Worm (Caenorhabditis elegans) whole organism, L1 larva: ENCODE data around the gene clc-32.

Experiments
- C04F5.9 ChIP-seq: sonication (generic microtip); optimal IDR thresholded peaks from 2 replicates; lab custom pipeline; 2016; ENCODE audit warnings: missing genetic modification characterization, missing compliant biosample characterization
- Y116A8C.19 ChIP-seq: sonication (generic microtip); optimal IDR thresholded peaks from 2 replicates; lab custom pipeline; 2016; ENCODE audit warnings: missing compliant biosample characterization, missing genetic modification characterization, borderline replicate concordance
- aly-2 ChIP-seq: fragments of 150-350 bp; optimal IDR thresholded peaks from 2 replicates; lab custom pipeline; 2014; ENCODE audit warnings: missing biosample characterization, missing genetic modification characterization
- ama-1 ChIP-seq: fragments of 150-350 bp; optimal IDR thresholded peaks from 2 replicates; lab custom pipeline; 2014
- ceh-63 ChIP-seq: fragments of 200-800 bp; sonication (Bioruptor generic); optimal IDR thresholded peaks from 2 replicates; lab custom pipeline; 2018; ENCODE audit warnings: mild to moderate bottlenecking, missing genetic modification characterization, missing compliant biosample characterization
- ceh-8 ChIP-seq: fragments of 200-800 bp; sonication (Bioruptor generic); optimal IDR thresholded peaks from 2 replicates; lab custom pipeline; 2018; ENCODE audit warnings: mild to moderate bottlenecking, missing genetic modification characterization, moderate library complexity, missing compliant biosample characterization
- ceh-88 ChIP-seq: fragments of 200-800 bp; sonication (Bioruptor generic); IDR thresholded peaks from 2 replicates; pipeline ENCODE4 v1.3.6; 2022; ENCODE audit warnings: missing genetic modification characterization, missing compliant biosample characterization
- dpl-1 ChIP-seq, 3 experiments: fragments of 150-350 bp in 2 of 3; sonication (generic microtip) in 1 of 3; optimal IDR thresholded peaks; 2 replicates each; lab custom pipeline; 2014 to 2017; ENCODE audit warnings: missing biosample characterization in 3 of 3, missing genetic modification characterization in 3 of 3, missing genetic modification reagents in 3 of 3
- egl-13 ChIP-seq: sonication (generic microtip); optimal IDR thresholded peaks from 2 replicates; lab custom pipeline; 2016; ENCODE audit warnings: missing genotype, missing genetic modification reagents, missing genetic modification characterization, missing compliant biosample characterization
- elt-2 ChIP-seq: sonication (generic microtip); optimal IDR thresholded peaks from 2 replicates; lab custom pipeline; 2016; ENCODE audit warnings: missing genetic modification characterization, mild to moderate bottlenecking, inconsistent platforms, missing compliant biosample characterization, missing genetic modification reagents
- elt-3 ChIP-seq, 6 experiments: fragments of 150-350 bp in 1 of 6; sonication (generic microtip); optimal IDR thresholded peaks; 2 replicates each; lab custom pipeline; 2017 to 2018; ENCODE audit warnings: missing biosample characterization in 6 of 6, missing genetic modification characterization in 6 of 6, inconsistent platforms in 1 of 6
- ets-5 ChIP-seq: fragments of 200-800 bp; sonication (Bioruptor generic); IDR thresholded peaks from 2 replicates; pipeline ENCODE4 v1.3.6; 2022; ENCODE audit warnings: missing genetic modification characterization, missing compliant biosample characterization
- fkh-10 ChIP-seq: sonication (generic microtip); optimal IDR thresholded peaks from 2 replicates; lab custom pipeline; 2017; ENCODE audit warnings: missing biosample characterization, missing genetic modification reagents, missing genetic modification characterization
- fkh-8 ChIP-seq: sonication (generic microtip); optimal IDR thresholded peaks from 2 replicates; lab custom pipeline; 2016; ENCODE audit warnings: mild to moderate bottlenecking, missing genetic modification characterization, missing compliant biosample characterization
- grh-1 ChIP-seq: fragments of 200-800 bp; sonication (Bioruptor generic); IDR thresholded peaks from 2 replicates; pipeline ENCODE4 v1.3.6; 2022; ENCODE audit warnings: missing genetic modification reagents, missing genetic modification characterization, missing compliant biosample characterization
- hlh-17 ChIP-seq: fragments of 200-800 bp; sonication (Bioruptor generic); optimal IDR thresholded peaks from 2 replicates; lab custom pipeline; 2018; ENCODE audit warnings: missing genetic modification characterization, mild to moderate bottlenecking, missing compliant biosample characterization, moderate library complexity, borderline replicate concordance
- hlh-4 ChIP-seq: sonication (generic microtip); optimal IDR thresholded peaks from 2 replicates; lab custom pipeline; 2016; ENCODE audit warnings: mild to moderate bottlenecking, missing genetic modification characterization, missing compliant biosample characterization
- hpl-2 ChIP-seq: fragments of 150-350 bp; optimal IDR thresholded peaks from 2 replicates; lab custom pipeline; 2014; ENCODE audit warnings: missing biosample characterization, missing genetic modification reagents, missing genetic modification characterization
- irx-1 ChIP-seq: sonication (generic microtip); optimal IDR thresholded peaks from 2 replicates; lab custom pipeline; 2016; ENCODE audit warnings: missing genetic modification characterization, missing compliant biosample characterization
- isw-1 ChIP-seq: fragments of 200-800 bp; sonication (Bioruptor generic); IDR thresholded peaks from 2 replicates; pipeline ENCODE4 v1.3.6; 2022; ENCODE audit warnings: missing genetic modification characterization, missing compliant biosample characterization
- jun-1 ChIP-seq: fragments of 150-350 bp; optimal IDR thresholded peaks from 2 replicates; lab custom pipeline; 2014; ENCODE audit warnings: missing biosample characterization, missing genetic modification reagents, missing genetic modification characterization
- lin-39 ChIP-seq: fragments of 150-350 bp; optimal IDR thresholded peaks from 2 replicates; lab custom pipeline; 2014; ENCODE audit warnings: missing biosample characterization, missing genetic modification reagents, missing genetic modification characterization
- mab-9 ChIP-seq: fragments of 200-800 bp; sonication (Bioruptor generic); IDR thresholded peaks from 2 replicates; pipeline ENCODE4 v1.3.6; 2022; ENCODE audit warnings: missing genetic modification reagents, missing genetic modification characterization, missing compliant biosample characterization
- mef-2 ChIP-seq: fragments of 150-350 bp; optimal IDR thresholded peaks from 2 replicates; lab custom pipeline; 2014; ENCODE audit warnings: missing biosample characterization, missing genetic modification characterization
- nhr-19 ChIP-seq: fragments of 200-800 bp; sonication (Bioruptor generic); conservative IDR thresholded peaks from 2 replicates; pipeline ENCODE4 v1.3.6; 2022; ENCODE audit warnings: missing genetic modification characterization, missing compliant biosample characterization
- nhr-20 ChIP-seq: sonication (generic microtip); optimal IDR thresholded peaks from 2 replicates; lab custom pipeline; 2016; ENCODE audit warnings: mild to moderate bottlenecking, missing genetic modification characterization, missing compliant biosample characterization
- nhr-237 ChIP-seq: fragments of 150-350 bp; optimal IDR thresholded peaks from 2 replicates; lab custom pipeline; 2014; ENCODE audit warnings: missing biosample characterization, missing genetic modification characterization
- nhr-47 ChIP-seq: sonication (generic microtip); optimal IDR thresholded peaks from 2 replicates; lab custom pipeline; 2016; ENCODE audit warnings: mild to moderate bottlenecking, missing genetic modification characterization, moderate library complexity, missing compliant biosample characterization
- nhr-71 ChIP-seq: sonication (generic microtip); optimal IDR thresholded peaks from 2 replicates; lab custom pipeline; 2016; ENCODE audit warnings: mild to moderate bottlenecking, missing genetic modification characterization, moderate library complexity, missing compliant biosample characterization
- nhr-76 ChIP-seq: sonication (generic microtip); optimal IDR thresholded peaks from 2 replicates; lab custom pipeline; 2017; ENCODE audit warnings: missing biosample characterization, missing genetic modification characterization
- nhr-77 ChIP-seq: fragments of 150-350 bp; optimal IDR thresholded peaks from 2 replicates; lab custom pipeline; 2014; ENCODE audit warnings: missing biosample characterization, missing genetic modification characterization
- nhr-85 ChIP-seq: sonication (generic microtip); peaks from one replicate; lab custom pipeline; 2016; ENCODE audit warnings: missing genetic modification characterization, inconsistent platforms, missing compliant biosample characterization
- nhr-90 ChIP-seq: sonication (generic microtip); optimal IDR thresholded peaks from 2 replicates; lab custom pipeline; 2016; ENCODE audit warnings: mild to moderate bottlenecking, missing genetic modification characterization, missing compliant biosample characterization; ENCODE audit not compliant: poor library complexity
- pag-3 ChIP-seq: sonication (generic microtip); optimal IDR thresholded peaks from 2 replicates; lab custom pipeline; 2017; ENCODE audit warnings: missing genetic modification characterization, mild to moderate bottlenecking, missing compliant biosample characterization, antibody characterized with exemption, borderline replicate concordance; ENCODE audit not compliant: insufficient read depth
- skn-1 ChIP-seq: fragments of 150-350 bp; optimal IDR thresholded peaks from 2 replicates; lab custom pipeline; 2014; ENCODE audit warnings: missing biosample characterization, missing genetic modification characterization
- snpc-4 ChIP-seq: fragments of 150-350 bp; optimal IDR thresholded peaks from 2 replicates; lab custom pipeline; 2014; ENCODE audit warnings: missing biosample characterization, missing genetic modification characterization
- sox-4 ChIP-seq: sonication (generic microtip); optimal IDR thresholded peaks from 2 replicates; lab custom pipeline; 2016; ENCODE audit warnings: missing genetic modification characterization, missing compliant biosample characterization
- sup-37 ChIP-seq: fragments of 200-800 bp; sonication (Bioruptor generic); optimal IDR thresholded peaks from 2 replicates; lab custom pipeline; 2018; ENCODE audit warnings: mild to moderate bottlenecking, missing genetic modification characterization, missing compliant biosample characterization
- swsn-7 ChIP-seq: sonication (generic microtip); optimal IDR thresholded peaks from 2 replicates; lab custom pipeline; 2016; ENCODE audit warnings: missing genetic modification characterization, missing compliant biosample characterization
- tlp-1 ChIP-seq: fragments of 150-350 bp; optimal IDR thresholded peaks from 2 replicates; lab custom pipeline; 2014; ENCODE audit warnings: missing biosample characterization, missing genetic modification characterization
- unc-130 ChIP-seq: fragments of 150-350 bp; optimal IDR thresholded peaks from 2 replicates; lab custom pipeline; 2017; ENCODE audit warnings: missing biosample characterization, missing genetic modification characterization, inconsistent platforms
- vab-15 ChIP-seq: sonication (generic microtip); optimal IDR thresholded peaks from 2 replicates; lab custom pipeline; 2017; ENCODE audit warnings: missing genotype, mild to moderate bottlenecking, missing genetic modification characterization, missing compliant biosample characterization
- zip-4 ChIP-seq: fragments of 200-800 bp; sonication (Bioruptor generic); optimal IDR thresholded peaks from 2 replicates; lab custom pipeline; 2018; ENCODE audit warnings: mild to moderate bottlenecking, missing genetic modification characterization, moderate library complexity, missing compliant biosample characterization
- ztf-4 ChIP-seq: fragments of 150-350 bp; optimal IDR thresholded peaks from 2 replicates; lab custom pipeline; 2014; ENCODE audit warnings: missing biosample characterization, missing genetic modification characterization

clc-32 gene

DNA sequence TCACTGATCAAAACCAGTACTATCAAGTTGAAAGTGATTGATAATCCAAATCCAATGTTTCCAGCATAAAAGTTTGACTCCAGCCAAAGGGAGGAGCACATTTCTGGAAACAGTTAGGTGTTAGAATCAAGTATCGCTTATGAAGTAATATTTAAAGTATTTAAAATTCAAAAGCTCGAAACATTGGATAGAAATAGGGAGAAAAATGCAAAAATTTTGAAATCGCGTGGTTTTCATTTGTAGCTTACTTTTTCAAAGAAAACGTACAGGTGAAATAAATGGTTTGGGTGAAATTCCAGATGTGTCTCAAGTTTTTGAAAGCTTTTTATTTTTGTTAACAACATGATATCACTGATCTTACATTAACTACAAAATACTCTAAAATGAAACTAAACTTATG, 28.1 kb upstream of the clc-32 start, which contains the start of gene str-111:
str-111 (minus strand) TSS at position 101 of the 400 bp plus-strand sequence.
- TF ChIP-seq hlh-4 (tag; lab: Kevin White, UChicago), result peak; percentile 65
- TF ChIP-seq mef-2 (tag; lab: Kevin White, UChicago), result no peak

ce11 chrV:16165936-16166335, 25.0 kb upstream of the clc-32 start, which contains the start of gene str-108:
Gene str-108 (plus strand): TSS chrV:16166236.
- TF ChIP-seq lin-39 (tag; lab: Kevin White, UChicago), result no peak
- TF ChIP-seq ceh-8 (GFP tag; lab: Kevin White, UChicago), result no peak
- TF ChIP-seq aly-2 (tag; lab: Kevin White, UChicago), result no peak
- TF ChIP-seq unc-130, result no peak
- TF ChIP-seq fkh-10, result no peak
- no peak for TF ChIP-seq nhr-20 (tag; lab: Kevin White, UChicago)
- TF ChIP-seq nhr-237 (tag; lab: Kevin White, UChicago), result no peak
- no peak for TF ChIP-seq sox-4 (tag; lab: Kevin White, UChicago)
- TF ChIP-seq jun-1, result no peak
- TF ChIP-seq ama-1 (lab: Kevin White, UChicago), result no peak
- no peak for TF ChIP-seq nhr-76 (tag; lab: Kevin White, UChicago)
- TF ChIP-seq nhr-19 (GFP tag; lab: Robert Waterston, UW), result no peak
- TF ChIP-seq grh-1 (GFP tag; lab: Robert Waterston, UW), result no peak
- TF ChIP-seq irx-1 (tag; lab: Kevin White, UChicago), result no peak
- TF ChIP-seq zip-4, result no peak
- TF ChIP-seq pag-3, result no peak
- no peak for TF ChIP-seq egl-13 (tag; lab: Kevin White, UChicago)
- TF ChIP-seq nhr-85 (tag; lab: Kevin White, UChicago), result no peak
- TF ChIP-seq mef-2 (tag; lab: Kevin White, UChicago), result no peak

ce11 chrV:16163719-16164118, 22.7 kb upstream of the clc-32 start, which contains the start of gene F10A3.12:
Gene F10A3.12 (plus strand): TSS chrV:16164019.
- TF ChIP-seq fkh-8 (no peak), vab-15 (tag; lab: Kevin White, UChicago) (no peak), nhr-47 (tag; lab: Kevin White, UChicago) (no peak), nhr-71 (tag; lab: Kevin White, UChicago) (no peak), ceh-63 (GFP tag; lab: Kevin White, UChicago) (no peak), nhr-76 (tag; lab: Kevin White, UChicago) (no peak), unc-130 (no peak), ceh-88 (no peak), nhr-237 (tag; lab: Kevin White, UChicago) (no peak), tlp-1 (tag; lab: Kevin White, UChicago) (no peak), hpl-2 (GFP tag; lab: Kevin White, UChicago) (no peak), C04F5.9 (tag; lab: Kevin White, UChicago) (no peak), nhr-77 (no peak), ets-5 (no peak), grh-1 (GFP tag; lab: Robert Waterston, UW) (no peak), dpl-1 (GFP tag; optimal IDR thresholded peaks at IDR 0.05; lab: Kevin White, UChicago) (no peak), isw-1 (GFP tag; lab: Robert Waterston, UW) (no peak), mab-9 (GFP tag; lab: Robert Waterston, UW) (no peak), aly-2 (tag; lab: Kevin White, UChicago) (no peak)

ce11 chrV:16162124-16162735, 21.3 kb upstream of the clc-32 start, which contains the start of the genes str-109 and F10A3.11:
Gene str-109 (minus strand): TSS chrV:16162224.
Gene F10A3.11 (plus strand): TSS chrV:16162685.
- TF ChIP-seq tlp-1 (tag; lab: Kevin White, UChicago), result no peak

- TF ChIP-seq lin-39 (tag; lab: Kevin White, UChicago) (no peak), fkh-10 (no peak), Y116A8C.19 (no peak), skn-1 (tag; lab: Kevin White, UChicago) (peak; percentile 2), sup-37 (GFP tag; lab: Kevin White, UChicago) (no peak), elt-3 (tag; optimal IDR thresholded peaks at IDR 0.05; lab: Kevin White, UChicago) (no peak), hlh-17 (no peak), swsn-7 (no peak), elt-2 (tag; lab: Kevin White, UChicago) (peak; percentile 24), ztf-4 (tag; lab: Kevin White, UChicago) (no peak), snpc-4 (tag; lab: Kevin White, UChicago) (peak; percentile 2), nhr-90 (no peak), zip-4 (peak; percentile 79)
Observed at ce11 chrV:16160087-16160486, 19.1 kb upstream of the clc-32 start.
